Worm (Caenorhabditis elegans): Measurements from ENCODE around the gene unc-5.

Gene unc-5

ce11 chrIV:5548843-5549242, 20.7 kb upstream of the unc-5 start (continued):
- TF ChIP-seq nhr-85 (tag), result peak; percentile 20
- TF ChIP-seq lin-15B (tag; optimal IDR thresholded peaks at IDR 0.05), result peak; percentile 30
- no peak for TF ChIP-seq fkh-10 (GFP tag; optimal IDR thresholded peaks at IDR 0.05)
- peak; percentile 51 for TF ChIP-seq pag-3 (tag; optimal IDR thresholded peaks at IDR 0.05; ENCODE audit: borderline replicate concordance, insufficient read depth)
- no peak for TF ChIP-seq unc-130 (tag; optimal IDR thresholded peaks at IDR 0.05)
- no peak for TF ChIP-seq hpl-2 (GFP tag; optimal IDR thresholded peaks at IDR 0.05)
- TF ChIP-seq lir-3 (tag; optimal IDR thresholded peaks at IDR 0.05; ENCODE audit: poor library complexity), result peak; percentile 65
- peak; percentile 49 for TF ChIP-seq snu-23 (GFP tag; optimal IDR thresholded peaks at IDR 0.05)
- TF ChIP-seq lsy-2 (tag; optimal IDR thresholded peaks at IDR 0.05), result peak in 1 of 2 experiments; percentile 63
- TF ChIP-seq blmp-1 (tag; optimal IDR thresholded peaks at IDR 0.05), result peak; percentile 85

- TF ChIP-seq sox-4 (tag; optimal IDR thresholded peaks at IDR 0.05) (no peak), lin-14 (GFP tag; optimal IDR thresholded peaks at IDR 0.05) (no peak), C16A3.4 (tag; optimal IDR thresholded peaks at IDR 0.05) (no peak), snu-23 (GFP tag; optimal IDR thresholded peaks at IDR 0.05) (no peak), nhr-77 (tag; optimal IDR thresholded peaks at IDR 0.05) (no peak)
Observed at ce11 chrIV:5544609-5545214, 16.6 kb upstream of the unc-5 start, which contains the start of gene cec-6. Gene cec-6 (plus strand): TSS chrIV:5544860.

- TF ChIP-seq lin-35 (GFP tag; optimal IDR thresholded peaks at IDR 0.05), result peak in 1 of 2 experiments; percentile 10
- TF ChIP-seq efl-1 (optimal IDR thresholded peaks at IDR 0.05), result no peak
- peak in 1 of 2 experiments; percentile 80 for TF ChIP-seq efl-1 (GFP tag; optimal IDR thresholded peaks at IDR 0.05 in 1 of 2)
- no peak for TF ChIP-seq lin-13 (GFP tag; optimal IDR thresholded peaks at IDR 0.05)
Observed at ce11 chrIV:5541285-5541684, 13.1 kb upstream of the unc-5 start, which contains the start of gene tebp-2. Gene tebp-2 (plus strand): TSS chrIV:5541627.

ce11 chrIV:5537813-5538538, 9.8 kb upstream of the unc-5 start, which contains the start of the genes fem-1 and drp-1:
Gene fem-1 (minus strand): TSS chrIV:5537962.
Gene drp-1 (plus strand): TSS chrIV:5538488.
- TF ChIP-seq egl-27 (tag; optimal IDR thresholded peaks at IDR 0.05) (no peak), nhr-47 (tag; optimal IDR thresholded peaks at IDR 0.05) (peak; percentile 24), pax-3 (tag; optimal IDR thresholded peaks at IDR 0.05) (no peak), tbx-2 (tag; optimal IDR thresholded peaks at IDR 0.05) (peak; percentile 37), lsy-2 (tag; optimal IDR thresholded peaks at IDR 0.05) (peak in 1 of 2 experiments; percentile 39), lin-35 (GFP tag; optimal IDR thresholded peaks at IDR 0.05) (peak; percentile 21 to 53), lir-3 (tag; optimal IDR thresholded peaks at IDR 0.05; ENCODE audit: poor library complexity) (no peak), mdl-1 (tag; optimal IDR thresholded peaks at IDR 0.05) (peak in 1 of 2 experiments; percentile 6), dsc-1 (tag; optimal IDR thresholded peaks at IDR 0.05) (peak; percentile 20), tlp-1 (tag; optimal IDR thresholded peaks at IDR 0.05) (no peak), ceh-82 (tag; optimal IDR thresholded peaks at IDR 0.05) (peak in 2 of 3 experiments; percentile 9 to 23), pqm-1 (tag; optimal IDR thresholded peaks at IDR 0.05) (no peak), nhr-71 (tag; optimal IDR thresholded peaks at IDR 0.05) (peak; percentile 20), C16A3.4 (tag; optimal IDR thresholded peaks at IDR 0.05) (peak; percentile 37), mef-2 (tag; optimal IDR thresholded peaks at IDR 0.05) (no peak), nhr-84 (tag; optimal IDR thresholded peaks at IDR 0.05) (no peak), snu-23 (GFP tag; optimal IDR thresholded peaks at IDR 0.05) (peak; percentile 43), F16B12.6 (tag; optimal IDR thresholded peaks at IDR 0.05) (peak; percentile 95), skn-1 (tag; optimal IDR thresholded peaks at IDR 0.05) (peak; percentile 4), ama-1 (optimal IDR thresholded peaks at IDR 0.05) (no peak), rnt-1 (tag; optimal IDR thresholded peaks at IDR 0.05) (peak; percentile 18), dpl-1 (GFP tag; optimal IDR thresholded peaks at IDR 0.05) (peak; percentile 25 to 43 (median 32)), ztf-11 (tag; optimal IDR thresholded peaks at IDR 0.05) (no peak), aly-2 (tag; optimal IDR thresholded peaks at IDR 0.05) (no peak), efl-1 (optimal IDR thresholded peaks at IDR 0.05) (peak; percentile 25 to 43), efl-1 (GFP tag; optimal IDR thresholded peaks at IDR 0.05 in 1 of 2) (peak; percentile 47 to 92), zip-4 (GFP tag; optimal IDR thresholded peaks at IDR 0.05) (no peak), sptf-1 (tag; optimal IDR thresholded peaks at IDR 0.05) (no peak), xbp-1 (tag; optimal IDR thresholded peaks at IDR 0.05) (peak; percentile 7), swsn-7 (tag; optimal IDR thresholded peaks at IDR 0.05) (peak; percentile 27)

Measured in whole organism, L1 larva.